Worm (Caenorhabditis elegans) whole organism, young adult: ENCODE data around the gene ngn-1.

ENCODE experiments used
- B0336.3 ChIP-seq: fragments of 200-800 bp; sonication (Bioruptor generic); IDR thresholded peaks from 2 replicates; pipeline ENCODE4 v1.3.6; 2022; ENCODE audit warnings: missing genetic modification characterization, missing compliant biosample characterization
- D2030.7 ChIP-seq: fragments of 200-800 bp; sonication (Bioruptor generic); IDR thresholded peaks from 2 replicates; pipeline ENCODE4 v1.3.6; 2022; ENCODE audit warnings: missing genetic modification reagents, missing genetic modification characterization, missing compliant biosample characterization
- F10E7.11 ChIP-seq: sonication (generic microtip); optimal IDR thresholded peaks from 2 replicates; lab custom pipeline; 2017; ENCODE audit warnings: mild to moderate bottlenecking, missing genetic modification characterization, moderate library complexity, missing compliant biosample characterization
- F52B5.7 ChIP-seq: sonication (generic microtip); optimal IDR thresholded peaks from 2 replicates; lab custom pipeline; 2016; ENCODE audit warnings: mild to moderate bottlenecking, missing genetic modification characterization, missing compliant biosample characterization
- F57C9.4 ChIP-seq: sonication (generic microtip); optimal IDR thresholded peaks from 2 replicates; lab custom pipeline; 2017; ENCODE audit warnings: mild to moderate bottlenecking, missing genetic modification characterization, missing compliant biosample characterization
- K12H6.12 ChIP-seq: fragments of 200-800 bp; sonication (Bioruptor generic); optimal IDR thresholded peaks from 2 replicates; lab custom pipeline; 2018; ENCODE audit warnings: mild to moderate bottlenecking, missing genetic modification characterization, missing compliant biosample characterization
- T07F8.4 ChIP-seq: sonication (generic microtip); optimal IDR thresholded peaks from 2 replicates; lab custom pipeline; 2016; ENCODE audit warnings: mild to moderate bottlenecking, missing genetic modification characterization, moderate library complexity, missing compliant biosample characterization
- Y53G8AR.9 ChIP-seq: fragments of 200-800 bp; sonication (Bioruptor generic); conservative IDR thresholded peaks from 2 replicates; pipeline ENCODE4 v1.3.6; 2022; ENCODE audit warnings: missing genetic modification reagents, missing genetic modification characterization, missing compliant biosample characterization
- Y79H2A.3 ChIP-seq: fragments of 200-800 bp; sonication (Bioruptor generic); conservative IDR thresholded peaks from 2 replicates; pipeline ENCODE4 v1.3.6; 2022; ENCODE audit warnings: missing genetic modification reagents, missing genetic modification characterization, missing compliant biosample characterization
- Y95B8A.8 ChIP-seq: fragments of 200-800 bp; sonication (Bioruptor generic); IDR thresholded peaks from 2 replicates; pipeline ENCODE4 v1.3.6; 2022; ENCODE audit warnings: missing genetic modification reagents, missing genetic modification characterization, missing compliant biosample characterization
- aptf-3 ChIP-seq: fragments of 200-800 bp; sonication (Bioruptor generic); IDR thresholded peaks from 2 replicates; pipeline ENCODE4 v1.3.6; 2022; ENCODE audit warnings: missing genetic modification characterization, missing compliant biosample characterization
- athp-1 ChIP-seq: sonication (generic microtip); optimal IDR thresholded peaks from 2 replicates; lab custom pipeline; 2017; ENCODE audit warnings: mild to moderate bottlenecking, missing genetic modification characterization, missing compliant biosample characterization
- bed-1 ChIP-seq: fragments of 200-800 bp; sonication (Bioruptor generic); IDR thresholded peaks from 2 replicates; pipeline ENCODE4 v1.3.6; 2022; ENCODE audit warnings: missing genetic modification reagents, missing genetic modification characterization, missing compliant biosample characterization
- cebp-1 ChIP-seq, 2 experiments: fragments of 200-800 bp in 1 of 2; sonication (Bioruptor generic) in 1 of 2; sonication (generic microtip) in 1 of 2; IDR thresholded peaks in 1 of 2; optimal IDR thresholded peaks in 1 of 2; 2 replicates each; pipeline versions ENCODE4 v1.3.6 to Lab custom; 2017 to 2022; ENCODE audit warnings: missing compliant biosample characterization in 2 of 2, missing genetic modification characterization in 2 of 2, mild to moderate bottlenecking in 1 of 2, missing genetic modification reagents in 1 of 2, moderate library complexity in 1 of 2
- cebp-2 ChIP-seq: fragments of 200-800 bp; sonication (Bioruptor generic); IDR thresholded peaks from 2 replicates; pipeline ENCODE4 v1.3.6; 2022; ENCODE audit warnings: missing genetic modification characterization, missing compliant biosample characterization
- ceh-58 ChIP-seq: fragments of 200-800 bp; sonication (Bioruptor generic); IDR thresholded peaks from 2 replicates; pipeline ENCODE4 v1.3.6; 2022; ENCODE audit warnings: missing genetic modification characterization, missing compliant biosample characterization
- chd-7 ChIP-seq: sonication (generic microtip); optimal IDR thresholded peaks from 2 replicates; lab custom pipeline; 2016; ENCODE audit warnings: mild to moderate bottlenecking, missing genetic modification characterization, moderate library complexity, missing compliant biosample characterization
- dox-1 ChIP-seq: fragments of 200-800 bp; sonication (Bioruptor generic); IDR thresholded peaks from 2 replicates; pipeline ENCODE4 v1.3.6; 2022; ENCODE audit warnings: missing genetic modification reagents, missing genetic modification characterization, missing compliant biosample characterization
- dpff-1 ChIP-seq: sonication (generic microtip); optimal IDR thresholded peaks from 2 replicates; lab custom pipeline; 2017; ENCODE audit warnings: mild to moderate bottlenecking, missing genetic modification characterization, missing compliant biosample characterization
- dpl-1 ChIP-seq: fragments of 150-350 bp; optimal IDR thresholded peaks from 2 replicates; lab custom pipeline; 2014; ENCODE audit warnings: missing biosample characterization, missing genetic modification reagents, missing genetic modification characterization
- ets-4 ChIP-seq: fragments of 200-800 bp; sonication (Bioruptor generic); optimal IDR thresholded peaks from 2 replicates; lab custom pipeline; 2018; ENCODE audit warnings: mild to moderate bottlenecking, missing genetic modification characterization, missing compliant biosample characterization
- hmg-20 ChIP-seq: fragments of 200-800 bp; sonication (Bioruptor generic); IDR thresholded peaks from 2 replicates; pipeline ENCODE4 v1.3.6; 2022; ENCODE audit warnings: missing genetic modification reagents, missing genetic modification characterization, missing compliant biosample characterization
- lin-26 ChIP-seq: fragments of 200-800 bp; sonication (Bioruptor generic); IDR thresholded peaks from 2 replicates; pipeline ENCODE4 v1.3.6; 2022; ENCODE audit warnings: missing genetic modification reagents, missing genetic modification characterization, missing compliant biosample characterization
- madf-6 ChIP-seq: fragments of 200-800 bp; sonication (Bioruptor generic); IDR thresholded peaks from 2 replicates; pipeline ENCODE4 v1.3.6; 2022; ENCODE audit warnings: missing genetic modification reagents, missing genetic modification characterization, missing compliant biosample characterization
- mes-4 ChIP-seq: sonication (generic microtip); optimal IDR thresholded peaks from 2 replicates; lab custom pipeline; 2016; ENCODE audit warnings: missing genotype, missing genetic modification characterization, missing compliant biosample characterization
- mxl-1 ChIP-seq: sonication (generic microtip); optimal IDR thresholded peaks from 2 replicates; lab custom pipeline; 2016; ENCODE audit warnings: missing genetic modification characterization, missing compliant biosample characterization
- nfya-1 ChIP-seq: sonication (generic microtip); optimal IDR thresholded peaks from 2 replicates; lab custom pipeline; 2017; ENCODE audit warnings: antibody characterized with exemption, missing compliant biosample characterization, missing genetic modification characterization, borderline replicate concordance; ENCODE audit not compliant: insufficient read depth
- pbrm-1 ChIP-seq: fragments of 200-800 bp; sonication (Bioruptor generic); IDR thresholded peaks from 2 replicates; pipeline ENCODE4 v1.3.6; 2022; ENCODE audit warnings: missing genetic modification reagents, missing genetic modification characterization, missing compliant biosample characterization
- pha-4 ChIP-seq: fragments of 150-350 bp; sonication (generic microtip); optimal IDR thresholded peaks from 2 replicates; lab custom pipeline; 2014; ENCODE audit warnings: missing biosample characterization, missing genetic modification reagents, missing genetic modification characterization
- rcor-1 ChIP-seq: fragments of 200-800 bp; sonication (Bioruptor generic); IDR thresholded peaks from 2 replicates; pipeline ENCODE4 v1.3.6; 2022; ENCODE audit warnings: missing genetic modification reagents, missing genetic modification characterization, missing compliant biosample characterization
- rec-8 ChIP-seq, 2 experiments: sonication (generic microtip); optimal IDR thresholded peaks; 2 replicates each; lab custom pipeline; 2016; ENCODE audit warnings: mild to moderate bottlenecking in 2 of 2, missing genetic modification characterization in 2 of 2, missing genetic modification reagents in 2 of 2, missing genotype in 2 of 2, missing biosample characterization in 1 of 2, missing compliant biosample characterization in 1 of 2, moderate library complexity in 1 of 2
- repo-1 ChIP-seq: sonication (generic microtip); optimal IDR thresholded peaks from 2 replicates; lab custom pipeline; 2017; ENCODE audit warnings: mild to moderate bottlenecking, missing genetic modification characterization, missing compliant biosample characterization
- sea-2 ChIP-seq: fragments of 200-800 bp; sonication (Bioruptor generic); IDR thresholded peaks from 2 replicates; pipeline ENCODE4 v1.3.6; 2022; ENCODE audit warnings: missing genetic modification characterization, missing compliant biosample characterization
- snpc-4 ChIP-seq, 5 experiments: fragments of 150-350 bp in 1 of 5; sonication (generic microtip) in 4 of 5; optimal IDR thresholded peaks; 2 replicates each; lab custom pipeline; 2014 to 2018; ENCODE audit warnings: missing genetic modification characterization in 5 of 5, missing biosample characterization in 3 of 5, antibody characterized with exemption in 2 of 5, mild to moderate bottlenecking in 2 of 5, missing compliant biosample characterization in 2 of 5, missing genotype in 2 of 5, moderate library complexity in 2 of 5, missing genetic modification reagents in 1 of 5
- zfh-2 ChIP-seq: fragments of 200-800 bp; sonication (Bioruptor generic); conservative IDR thresholded peaks from 2 replicates; pipeline ENCODE4 v1.3.6; 2022; ENCODE audit warnings: missing genetic modification reagents, missing genetic modification characterization, missing compliant biosample characterization
- zim-3 ChIP-seq: sonication (generic microtip); optimal IDR thresholded peaks from 2 replicates; lab custom pipeline; 2017; ENCODE audit warnings: mild to moderate bottlenecking, missing genetic modification characterization, moderate library complexity, missing compliant biosample characterization
- ztf-18 ChIP-seq: sonication (generic microtip); optimal IDR thresholded peaks from 2 replicates; lab custom pipeline; 2016; ENCODE audit warnings: missing genotype, mild to moderate bottlenecking, missing genetic modification characterization, missing compliant biosample characterization
- ztf-22 ChIP-seq: fragments of 200-800 bp; sonication (Bioruptor generic); optimal IDR thresholded peaks from 2 replicates; lab custom pipeline; 2018; ENCODE audit warnings: mild to moderate bottlenecking, missing genetic modification characterization, moderate library complexity, missing compliant biosample characterization
- ztf-28 ChIP-seq: fragments of 200-800 bp; sonication (Bioruptor generic); IDR thresholded peaks from 2 replicates; pipeline ENCODE4 v1.3.6; 2022; ENCODE audit warnings: missing genetic modification reagents, missing genetic modification characterization, missing compliant biosample characterization

Gene ngn-1

DNA sequence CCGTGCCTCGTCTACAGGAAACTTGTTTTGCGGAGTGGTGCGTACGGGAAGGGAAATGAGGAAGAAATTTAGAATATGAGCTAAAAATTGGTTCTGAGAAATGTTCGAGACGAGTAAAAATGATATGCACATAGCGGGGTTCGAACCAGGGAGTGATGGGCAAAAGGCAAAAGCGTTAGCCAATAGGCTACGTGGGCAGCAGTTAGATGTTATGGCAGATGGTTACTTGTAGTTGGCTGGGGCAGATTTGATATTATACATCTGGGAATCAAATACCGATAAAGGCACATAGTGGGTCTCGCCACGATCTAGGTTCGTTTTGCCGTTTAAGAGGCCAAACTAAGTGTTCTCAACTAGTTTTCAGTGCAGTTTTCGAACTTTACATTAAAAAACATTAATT is 29.2 kb upstream of the ngn-1 start (continued):
- TF ChIP-seq pbrm-1 (GFP tag; lab: Robert Waterston, UW) = 0 out of 2 replicates have a peak, but pooled peaks have one; percentile 43
- peak; percentile 81 for TF ChIP-seq mxl-1 (tag; lab: Kevin White, UChicago)
- no peak for TF ChIP-seq cebp-1 (GFP tag; IDR thresholded peaks at IDR 0.05; lab: Robert Waterston, UW)
- TF ChIP-seq cebp-1 (tag; optimal IDR thresholded peaks at IDR 0.05; lab: Kevin White, UChicago) = peak; percentile 51
- peak; percentile 23 for TF ChIP-seq snpc-4 (GFP tag; optimal IDR thresholded peaks at IDR 0.05; lab: Kevin White, UChicago)
- peak in 3 of 4 experiments; percentile 11 to 37 (median 15) for TF ChIP-seq snpc-4 (tag; optimal IDR thresholded peaks at IDR 0.05; lab: Kevin White, UChicago)
- TF ChIP-seq rec-8 (tag; optimal IDR thresholded peaks at IDR 0.05; lab: Kevin White, UChicago) = peak; percentile 66 to 90
- no peak for TF ChIP-seq ztf-22 (GFP tag; lab: Kevin White, UChicago)
- TF ChIP-seq F52B5.7 = no peak
- 0 out of 2 replicates have a peak, but pooled peaks have one; percentile 83 for TF ChIP-seq ceh-58
- no peak for TF ChIP-seq Y95B8A.8 (GFP tag; lab: Robert Waterston, UW)
- peak; percentile 46 for TF ChIP-seq chd-7
- 0 out of 2 replicates have a peak, but pooled peaks have one; percentile 26 for TF ChIP-seq bed-1 (GFP tag; lab: Robert Waterston, UW)
- peak; percentile 61 for TF ChIP-seq T07F8.4 (tag; lab: Kevin White, UChicago)
- TF ChIP-seq ets-4 = no peak
- TF ChIP-seq K12H6.12 = no peak
- TF ChIP-seq pha-4 (tag; lab: Kevin White, UChicago) = no peak
- no peak for TF ChIP-seq dpff-1 (tag; lab: Kevin White, UChicago)
- 0 out of 2 replicates have a peak, but pooled peaks have one; percentile 37 for TF ChIP-seq aptf-3 (GFP tag; lab: Robert Waterston, UW)
- TF ChIP-seq B0336.3 = no peak
- TF ChIP-seq ztf-28 (GFP tag; lab: Robert Waterston, UW) = no peak
- TF ChIP-seq hmg-20 = no peak
- TF ChIP-seq Y53G8AR.9 (GFP tag; lab: Robert Waterston, UW) = 0 out of 2 replicates have a peak, but pooled peaks have one; percentile 22
- no peak for TF ChIP-seq cebp-2 (GFP tag; lab: Robert Waterston, UW)
- TF ChIP-seq athp-1 (tag; lab: Kevin White, UChicago) = peak; percentile 60
- no peak for TF ChIP-seq dpl-1 (GFP tag; lab: Kevin White, UChicago)
- no peak for TF ChIP-seq nfya-1
- TF ChIP-seq F10E7.11 (tag; lab: Kevin White, UChicago) = no peak
- 0 out of 2 replicates have a peak, but pooled peaks have one; percentile 11 for TF ChIP-seq Y79H2A.3 (GFP tag; lab: Robert Waterston, UW)
- TF ChIP-seq zfh-2 (GFP tag; lab: Robert Waterston, UW) = no peak
- no peak for TF ChIP-seq F57C9.4
- peak; percentile 67 for TF ChIP-seq madf-6 (GFP tag; lab: Robert Waterston, UW)
- peak; percentile 37 for TF ChIP-seq repo-1
- TF ChIP-seq D2030.7 (GFP tag; lab: Robert Waterston, UW) = peak; percentile 66
- TF ChIP-seq lin-26 (GFP tag; lab: Robert Waterston, UW) = peak; percentile 92
- 0 out of 2 replicates have a peak, but pooled peaks have one; percentile 28 for TF ChIP-seq rcor-1 (GFP tag; lab: Robert Waterston, UW)
- TF ChIP-seq zim-3 = no peak
- TF ChIP-seq ztf-18 (tag; lab: Kevin White, UChicago) = peak; percentile 64
- TF ChIP-seq mes-4 (tag; lab: Kevin White, UChicago) = peak; percentile 16
- no peak for TF ChIP-seq sea-2 (GFP tag; lab: Robert Waterston, UW)
- TF ChIP-seq dox-1 (GFP tag; lab: Robert Waterston, UW) = no peak
